Fruit fly (Drosophila melanogaster): ENCODE data around the gene Prosbeta4.

Gene Prosbeta4

dm6 chr2L:16729556-16729955 is 2.4 kb downstream of the Prosbeta4 start, which contains the start of gene Tsen2 (continued):
- TF ChIP-seq eve (GFP tag; optimal IDR thresholded peaks at IDR 0.05) (no peak), CG7839 (tag; optimal IDR thresholded peaks at IDR 0.05) (no peak), otp (GFP tag; IDR thresholded peaks at IDR 0.05) (no peak), GATAe (GFP tag; conservative IDR thresholded peaks at IDR 0.05) (no peak), unpg (GFP tag; optimal IDR thresholded peaks at IDR 0.05) (no peak), Nf-YA (GFP tag; IDR thresholded peaks at IDR 0.05) (no peak), Rx (GFP tag; IDR thresholded peaks at IDR 0.05) (no peak), CG4617 (GFP tag; optimal IDR thresholded peaks at IDR 0.05; ENCODE audit: borderline replicate concordance) (peak; percentile 17), oc (tag; optimal IDR thresholded peaks at IDR 0.05) (no peak), Meics (GFP tag; optimal IDR thresholded peaks at IDR 0.05) (no peak), grau (tag; optimal IDR thresholded peaks at IDR 0.05) (no peak), CG18619 (GFP tag; optimal IDR thresholded peaks at IDR 0.05) (no peak), CG2129 (GFP tag; IDR thresholded peaks at IDR 0.05; ENCODE audit: partially characterized antibody) (no peak), pzg (GFP tag; optimal IDR thresholded peaks at IDR 0.05) (peak; percentile 33), CG14860 (GFP tag; IDR thresholded peaks at IDR 0.05; ENCODE audit: partially characterized antibody) (no peak), CG8281 (tag; optimal IDR thresholded peaks at IDR 0.05) (no peak), Side (GFP tag; optimal IDR thresholded peaks at IDR 0.05) (no peak), h (optimal IDR thresholded peaks at IDR 0.05) (no peak), CG5953 (GFP tag; IDR thresholded peaks at IDR 0.05) (no peak), zf30C (GFP tag; optimal IDR thresholded peaks at IDR 0.05) (no peak), CG4730 (GFP tag; IDR thresholded peaks at IDR 0.05) (no peak), gfzf (GFP tag; optimal IDR thresholded peaks at IDR 0.05) (peak; percentile 74), NfI (GFP tag; optimal IDR thresholded peaks at IDR 0.05) (no peak), Myb (GFP tag; optimal IDR thresholded peaks at IDR 0.05) (peak; percentile 36), Mrtf (GFP tag; IDR thresholded peaks at IDR 0.05) (no peak), Lhr (GFP tag; optimal IDR thresholded peaks at IDR 0.05) (peak; percentile 20), CG12659 (GFP tag; optimal IDR thresholded peaks at IDR 0.05) (no peak), NC2β (GFP tag; optimal IDR thresholded peaks at IDR 0.05) (no peak), exex (tag; optimal IDR thresholded peaks at IDR 0.05) (no peak), chn (GFP tag; optimal IDR thresholded peaks at IDR 0.05) (no peak), schlank (tag; optimal IDR thresholded peaks at IDR 0.05) (no peak), CG2712 (tag; optimal IDR thresholded peaks at IDR 0.05) (no peak), ci (GFP tag; IDR thresholded peaks at IDR 0.05) (no peak), gt (GFP tag; IDR thresholded peaks at IDR 0.05) (no peak), CG30431 (GFP tag; optimal IDR thresholded peaks at IDR 0.05) (no peak), row (GFP tag; IDR thresholded peaks at IDR 0.05) (peak; percentile 36; the same call in 1 of the 3 replicates), slbo (GFP tag; IDR thresholded peaks at IDR 0.05) (no peak), Dp (GFP tag; optimal IDR thresholded peaks at IDR 0.05) (peak; percentile 44), gsb (GFP tag; IDR thresholded peaks at IDR 0.05) (no peak), inv (GFP tag; IDR thresholded peaks at IDR 0.05; ENCODE audit: partially characterized antibody) (no peak), crc (GFP tag; optimal IDR thresholded peaks at IDR 0.05) (no peak), cato (GFP tag; optimal IDR thresholded peaks at IDR 0.05; ENCODE audit: borderline replicate concordance) (no peak), Tbp (GFP tag; optimal IDR thresholded peaks at IDR 0.05) (no peak), CG1603 (tag; optimal IDR thresholded peaks at IDR 0.05) (peak; percentile 48), MBD-R2 (GFP tag; IDR thresholded peaks at IDR 0.05) (peak; percentile 71), CHES-1-like (GFP tag; optimal IDR thresholded peaks at IDR 0.05) (no peak), CG13296 (GFP tag; optimal IDR thresholded peaks at IDR 0.05) (no peak), pho (GFP tag; optimal IDR thresholded peaks at IDR 0.05) (no peak), dysf (GFP tag; IDR thresholded peaks at IDR 0.05) (no peak), lilli (GFP tag; optimal IDR thresholded peaks at IDR 0.05) (no peak), CG13424 (tag; optimal IDR thresholded peaks at IDR 0.05) (peak; percentile 12), Bgb (GFP tag; IDR thresholded peaks at IDR 0.05; ENCODE audit: partially characterized antibody) (no peak)

All from whole organism, embryonic.